Worm (Caenorhabditis elegans) whole organism, L1 larva: ENCODE measurements around the gene C16C8.17.

Experiments used
- aly-2 ChIP-seq: fragments of 150-350 bp; optimal IDR thresholded peaks from 2 replicates; lab custom pipeline; 2014; ENCODE audit warnings: missing biosample characterization, missing genetic modification characterization
- ceh-63 ChIP-seq: fragments of 200-800 bp; sonication (Bioruptor generic); optimal IDR thresholded peaks from 2 replicates; lab custom pipeline; 2018; ENCODE audit warnings: mild to moderate bottlenecking, missing genetic modification characterization, missing compliant biosample characterization
- elt-3 ChIP-seq, 6 experiments: fragments of 150-350 bp in 1 of 6; sonication (generic microtip); optimal IDR thresholded peaks; 2 replicates each; lab custom pipeline; 2017 to 2018; ENCODE audit warnings: missing biosample characterization in 6 of 6, missing genetic modification characterization in 6 of 6, inconsistent platforms in 1 of 6
- fkh-10 ChIP-seq: sonication (generic microtip); optimal IDR thresholded peaks from 2 replicates; lab custom pipeline; 2017; ENCODE audit warnings: missing biosample characterization, missing genetic modification reagents, missing genetic modification characterization
- lin-35 ChIP-seq, 2 experiments: fragments of 150-350 bp; optimal IDR thresholded peaks; 2 replicates each; lab custom pipeline; 2014; ENCODE audit warnings: missing biosample characterization in 2 of 2, missing genetic modification characterization in 2 of 2, missing genetic modification reagents in 2 of 2
- mdl-1 ChIP-seq, 2 experiments: fragments of 150-350 bp; optimal IDR thresholded peaks; 2 replicates each; lab custom pipeline; 2014 to 2017; ENCODE audit warnings: missing biosample characterization in 2 of 2, missing genetic modification characterization in 2 of 2, inconsistent platforms in 1 of 2

- no peak for TF ChIP-seq ceh-63 (GFP tag; lab: Kevin White, UChicago)
- no peak for TF ChIP-seq mdl-1 (tag; optimal IDR thresholded peaks at IDR 0.05; lab: Kevin White, UChicago)
- no peak for TF ChIP-seq aly-2 (tag; lab: Kevin White, UChicago)
- no peak for TF ChIP-seq lin-35 (GFP tag; optimal IDR thresholded peaks at IDR 0.05; lab: Kevin White, UChicago)
- TF ChIP-seq elt-3 (tag; optimal IDR thresholded peaks at IDR 0.05; lab: Kevin White, UChicago), result no peak
- no peak for TF ChIP-seq fkh-10 (GFP tag; lab: Kevin White, UChicago)
These were observed 35.9 kb downstream of the C16C8.17 start for ce11 chrII:3476536-3476935.
